Fruit fly (Drosophila melanogaster): ENCODE results near the gene CG13926.

Gene CG13926

DNA sequence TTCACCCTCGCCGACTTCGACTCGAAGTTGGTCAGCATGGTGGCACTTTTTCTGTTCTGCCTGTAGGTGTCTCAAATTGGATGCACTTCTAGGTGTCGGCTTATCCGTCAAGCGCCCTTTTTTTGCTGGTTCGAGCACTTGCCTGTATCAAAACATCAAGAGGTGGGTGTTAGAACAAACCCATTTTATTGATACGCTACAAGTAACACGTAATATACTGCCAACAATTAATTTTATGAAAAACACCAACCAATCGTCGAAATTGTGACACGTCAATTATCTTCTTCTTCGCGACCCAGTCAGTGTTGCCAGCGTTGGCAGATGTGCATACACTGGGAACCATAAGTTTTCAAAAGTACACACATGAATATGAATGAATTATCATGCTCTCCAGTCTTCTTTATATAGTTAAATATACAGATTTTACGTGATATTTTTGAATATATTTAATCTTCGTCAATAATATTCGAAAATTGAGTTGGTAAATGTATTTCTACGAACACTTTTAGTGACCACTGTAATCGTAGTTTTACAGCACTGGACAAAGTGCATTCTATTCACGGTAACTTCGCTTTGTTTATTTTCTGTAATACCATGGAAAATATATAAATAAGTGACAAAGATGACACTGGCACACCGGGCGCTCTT lies 27.1 kb upstream of the CG13926 start, which contains the start of the genes alphaCOP and CG13919 (continued):
- TF ChIP-seq Sry-δ (GFP tag; optimal IDR thresholded peaks at IDR 0.05) (peak; percentile 54), Bdp1 (GFP tag; optimal IDR thresholded peaks at IDR 0.05) (peak; percentile 88), CG12155 (GFP tag; optimal IDR thresholded peaks at IDR 0.05) (peak; percentile 96), toy (GFP tag; IDR thresholded peaks at IDR 0.05) (peak; percentile 92), CG4424 (GFP tag; optimal IDR thresholded peaks at IDR 0.05) (peak; percentile 96), YL-1 (GFP tag; optimal IDR thresholded peaks at IDR 0.05) (peak; percentile 98), Bgb (GFP tag; IDR thresholded peaks at IDR 0.05; ENCODE audit: partially characterized antibody) (no peak), crc (GFP tag; optimal IDR thresholded peaks at IDR 0.05) (peak; percentile 85), CG6683 (GFP tag; optimal IDR thresholded peaks at IDR 0.05) (peak; percentile 82), CG14050 (GFP tag; IDR thresholded peaks at IDR 0.05) (peak; percentile 97), inv (GFP tag; IDR thresholded peaks at IDR 0.05; ENCODE audit: partially characterized antibody) (0 out of 2 replicates have a peak, but pooled peaks have one; percentile 12), Adf1 (GFP tag; IDR thresholded peaks at IDR 0.05) (peak; percentile 85), dati (GFP tag; IDR thresholded peaks at IDR 0.05) (peak; percentile 88), ERR (GFP tag; optimal IDR thresholded peaks at IDR 0.05) (peak; percentile 88), gro (GFP tag; optimal IDR thresholded peaks at IDR 0.05) (peak; percentile 86), CG6654 (GFP tag; optimal IDR thresholded peaks at IDR 0.05) (peak; percentile 69), CG12219 (GFP tag; optimal IDR thresholded peaks at IDR 0.05) (peak; percentile 91), dmrt11E (tag; optimal IDR thresholded peaks at IDR 0.05) (peak; percentile 97), disco-r (GFP tag; optimal IDR thresholded peaks at IDR 0.05) (peak; percentile 83), CG8281 (tag; optimal IDR thresholded peaks at IDR 0.05) (peak; percentile 82), CG17385 (GFP tag; optimal IDR thresholded peaks at IDR 0.05) (peak; percentile 99), ase (GFP tag; IDR thresholded peaks at IDR 0.05) (peak; percentile 95), CG14667 (GFP tag; IDR thresholded peaks at IDR 0.05) (peak; percentile 95), emc (GFP tag; optimal IDR thresholded peaks at IDR 0.05) (peak; percentile 65), p53 (GFP tag; optimal IDR thresholded peaks at IDR 0.05) (peak; percentile 60), sc (optimal IDR thresholded peaks at IDR 0.05) (no peak), sc (GFP tag; optimal IDR thresholded peaks at IDR 0.05) (peak; percentile 95), CG16813 (GFP tag; IDR thresholded peaks at IDR 0.05; ENCODE audit: partially characterized antibody) (0 out of 3 replicates have a peak, but pooled peaks have one; percentile 9), CG9609 (GFP tag; optimal IDR thresholded peaks at IDR 0.05) (peak; percentile 88), chm (GFP tag; IDR thresholded peaks at IDR 0.05) (peak; percentile 98), CG7372 (GFP tag; IDR thresholded peaks at IDR 0.05) (peak; percentile 97), vfl (GFP tag; optimal IDR thresholded peaks at IDR 0.05) (peak; percentile 94), ftz-f1 (GFP tag; optimal IDR thresholded peaks at IDR 0.05) (peak; percentile 39), D19A (tag; optimal IDR thresholded peaks at IDR 0.05) (peak; percentile 88), lmd (GFP tag; IDR thresholded peaks at IDR 0.05) (peak; percentile 97), Hr51 (GFP tag; optimal IDR thresholded peaks at IDR 0.05) (peak; percentile 93 to 97), CG34224 (GFP tag; IDR thresholded peaks at IDR 0.05; ENCODE audit: partially characterized antibody) (0 out of 3 replicates have a peak, but pooled peaks have one; percentile 38), pros (GFP tag; optimal IDR thresholded peaks at IDR 0.05) (peak; percentile 27), CG10267 (tag; optimal IDR thresholded peaks at IDR 0.05) (peak; percentile 100), nom (GFP tag; optimal IDR thresholded peaks at IDR 0.05) (peak; percentile 92), gcm2 (GFP tag; optimal IDR thresholded peaks at IDR 0.05) (peak; percentile 90), CG13775 (GFP tag; optimal IDR thresholded peaks at IDR 0.05) (peak; percentile 96), trem (tag; optimal IDR thresholded peaks at IDR 0.05) (peak; percentile 92), CkIIα-i1 (GFP tag; IDR thresholded peaks at IDR 0.05) (peak; percentile 78), Lim3 (GFP tag; IDR thresholded peaks at IDR 0.05) (peak; percentile 92), HLH4C (GFP tag; IDR thresholded peaks at IDR 0.05; ENCODE audit: partially characterized antibody) (no peak), CG7745 (tag; optimal IDR thresholded peaks at IDR 0.05) (peak; percentile 74), CG18476 (GFP tag; optimal IDR thresholded peaks at IDR 0.05) (peak; percentile 95), CG12942 (GFP tag; optimal IDR thresholded peaks at IDR 0.05) (peak; percentile 96)
